Fruit fly (Drosophila melanogaster) whole organism, embryonic: Measurements from ENCODE around the gene ND-39.

ENCODE experiments used
- ATbp ChIP-seq: fragments of 200-800 bp; sonication (Bioruptor generic); optimal IDR thresholded peaks from 2 replicates; lab custom pipeline; 2017; ENCODE audit warnings: missing biosample characterization, mild to moderate bottlenecking, missing genetic modification characterization, missing genetic modification reagents
- Ada2b ChIP-seq: fragments of 200-800 bp; sonication (Bioruptor generic); IDR thresholded peaks from 2 replicates; pipeline ENCODE4 v1.3.6; 2022; ENCODE audit warnings: missing biosample characterization, missing genetic modification characterization
- Asciz ChIP-seq: fragments of 200-800 bp; sonication (Bioruptor generic); optimal IDR thresholded peaks from 2 replicates; lab custom pipeline; 2017; ENCODE audit warnings: missing biosample characterization, mild to moderate bottlenecking, missing genetic modification characterization, missing genetic modification reagents
- Atf-2 ChIP-seq: fragments of 200-800 bp; sonication (Bioruptor generic); optimal IDR thresholded peaks from 2 replicates; lab custom pipeline; 2016; ENCODE audit warnings: missing biosample characterization, missing genetic modification characterization
- BtbVII ChIP-seq: fragments of 200-800 bp; sonication (Bioruptor generic); optimal IDR thresholded peaks from 3 replicates; lab custom pipeline; 2017; ENCODE audit warnings: missing biosample characterization, mild to moderate bottlenecking, missing genetic modification characterization
- CG10267 ChIP-seq: fragments of 200-800 bp; sonication (Bioruptor generic); optimal IDR thresholded peaks from 2 replicates; lab custom pipeline; 2018; ENCODE audit warnings: missing biosample characterization, mild to moderate bottlenecking, missing genetic modification characterization, moderate library complexity
- CG10366 ChIP-seq: fragments of 200-800 bp; sonication (Bioruptor generic); IDR thresholded peaks from 2 replicates; pipeline ENCODE4 v1.3.6; 2022; ENCODE audit warnings: missing biosample characterization, missing genetic modification characterization
- CG11456 ChIP-seq: fragments of 200-800 bp; sonication (Bioruptor generic); IDR thresholded peaks from 3 replicates; pipeline ENCODE4 v1.3.6; 2022; ENCODE audit warnings: missing biosample characterization, missing genetic modification characterization
- CG1233 ChIP-seq: fragments of 200-800 bp; sonication (Bioruptor generic); optimal IDR thresholded peaks from 4 replicates; lab custom pipeline; 2018; ENCODE audit warnings: missing biosample characterization, mild to moderate bottlenecking, missing genetic modification characterization
- CG12744 ChIP-seq: fragments of 200-800 bp; sonication (Bioruptor generic); optimal IDR thresholded peaks from 2 replicates; lab custom pipeline; 2016; ENCODE audit warnings: missing biosample characterization, missing genetic modification characterization
- CG13624 ChIP-seq: fragments of 200-800 bp; sonication (Bioruptor generic); optimal IDR thresholded peaks from 2 replicates; lab custom pipeline; 2016; ENCODE audit warnings: missing biosample characterization, missing genetic modification characterization
- CG13775 ChIP-seq: fragments of 200-800 bp; sonication (Bioruptor generic); optimal IDR thresholded peaks from 3 replicates; lab custom pipeline; 2017; ENCODE audit warnings: missing biosample characterization, mild to moderate bottlenecking, missing genetic modification characterization
- CG14050 ChIP-seq: fragments of 200-800 bp; sonication (Bioruptor generic); IDR thresholded peaks from 3 replicates; pipeline ENCODE4 v1.3.6; 2022; ENCODE audit warnings: missing biosample characterization, missing genetic modification characterization
- CG15696 ChIP-seq: fragments of 200-800 bp; sonication (Bioruptor generic); optimal IDR thresholded peaks from 2 replicates; lab custom pipeline; 2019; ENCODE audit warnings: missing biosample characterization, mild to moderate bottlenecking, missing genetic modification characterization, moderate library complexity
- CG1602 ChIP-seq: fragments of 200-800 bp; sonication (Bioruptor generic); optimal IDR thresholded peaks from 3 replicates; lab custom pipeline; 2016; ENCODE audit warnings: missing biosample characterization, missing genetic modification characterization
- CG16813 ChIP-seq: fragments of 200-800 bp; sonication (Bioruptor generic); IDR thresholded peaks from 3 replicates; pipeline ENCODE4 v1.3.6; 2022; ENCODE audit warnings: missing biosample characterization, missing genetic modification characterization; ENCODE audit not compliant: partially characterized antibody
- CG32532 ChIP-seq: fragments of 200-800 bp; sonication (Bioruptor generic); IDR thresholded peaks from 2 replicates; pipeline ENCODE4 v1.3.6; 2022; ENCODE audit warnings: missing biosample characterization, missing genetic modification characterization
- CG3407 ChIP-seq: fragments of 200-800 bp; sonication (Bioruptor generic); optimal IDR thresholded peaks from 2 replicates; lab custom pipeline; 2018; ENCODE audit warnings: missing biosample characterization, mild to moderate bottlenecking, missing genetic modification characterization
- CG4424 ChIP-seq: fragments of 200-800 bp; sonication (Bioruptor generic); optimal IDR thresholded peaks from 3 replicates; lab custom pipeline; 2016; ENCODE audit warnings: missing biosample characterization, missing genetic modification characterization
- CG6654 ChIP-seq: fragments of 200-800 bp; sonication (Bioruptor generic); optimal IDR thresholded peaks from 2 replicates; lab custom pipeline; 2017; ENCODE audit warnings: missing biosample characterization, mild to moderate bottlenecking, missing genetic modification characterization
- CG6683 ChIP-seq: fragments of 200-800 bp; sonication (Bioruptor generic); optimal IDR thresholded peaks from 2 replicates; lab custom pipeline; 2017; ENCODE audit warnings: missing biosample characterization, mild to moderate bottlenecking, missing genetic modification characterization, missing genetic modification reagents
- CG6854 ChIP-seq: fragments of 200-800 bp; sonication (Bioruptor generic); optimal IDR thresholded peaks from 3 replicates; lab custom pipeline; 2017; ENCODE audit warnings: missing biosample characterization, mild to moderate bottlenecking, missing genetic modification characterization
- CG7963 ChIP-seq: fragments of 200-800 bp; sonication (Bioruptor generic); IDR thresholded peaks from 3 replicates; pipeline ENCODE4 v1.3.6; 2022; ENCODE audit warnings: missing biosample characterization, missing genetic modification characterization; ENCODE audit not compliant: partially characterized antibody
- CG8281 ChIP-seq: fragments of 200-800 bp; sonication (Bioruptor generic); optimal IDR thresholded peaks from 2 replicates; lab custom pipeline; 2018; ENCODE audit warnings: missing biosample characterization, mild to moderate bottlenecking, missing genetic modification characterization, moderate library complexity
- CG9215 ChIP-seq: fragments of 200-800 bp; sonication (Bioruptor generic); IDR thresholded peaks from 2 replicates; pipeline ENCODE4 v1.3.6; 2022; ENCODE audit warnings: missing biosample characterization, missing genetic modification characterization
- D ChIP-seq, 2 experiments: fragments of 200-800 bp in 1 of 2; fragments of >200 bp in 1 of 2; sonication (Bioruptor generic) in 1 of 2; optimal IDR thresholded peaks; 2 replicates in 1 of 2; 3 replicates in 1 of 2; lab custom pipeline; 2017; ENCODE audit warnings: mild to moderate bottlenecking in 1 of 2, missing biosample characterization in 1 of 2, missing genetic modification characterization in 1 of 2, missing genetic modification reagents in 1 of 2
- ERR ChIP-seq: fragments of 200-800 bp; sonication (Bioruptor generic); optimal IDR thresholded peaks from 2 replicates; lab custom pipeline; 2016; ENCODE audit warnings: missing biosample characterization, missing genetic modification characterization
- Ets97D ChIP-seq: fragments of 200-800 bp; sonication (Bioruptor generic); optimal IDR thresholded peaks from 3 replicates; lab custom pipeline; 2016; ENCODE audit warnings: missing biosample characterization, missing genetic modification characterization
- Gsc ChIP-seq: fragments of 200-800 bp; sonication (Bioruptor generic); IDR thresholded peaks from 2 replicates; pipeline ENCODE4 v1.3.6; 2022; ENCODE audit warnings: missing biosample characterization, missing genetic modification characterization
- Lhr ChIP-seq: fragments of 200-800 bp; sonication (Bioruptor generic); optimal IDR thresholded peaks from 3 replicates; lab custom pipeline; 2017; ENCODE audit warnings: mild to moderate bottlenecking, missing biosample characterization, missing genetic modification reagents, missing genetic modification characterization
- NC2α ChIP-seq: fragments of 200-800 bp; sonication (Bioruptor generic); optimal IDR thresholded peaks from 2 replicates; lab custom pipeline; 2016; ENCODE audit warnings: missing biosample characterization, missing genetic modification characterization
- Neu2 ChIP-seq: fragments of 200-800 bp; sonication (Bioruptor generic); optimal IDR thresholded peaks from 3 replicates; lab custom pipeline; 2016; ENCODE audit warnings: missing biosample characterization, missing genetic modification characterization, borderline replicate concordance
- Oaz ChIP-seq: fragments of 200-800 bp; sonication (Bioruptor generic); IDR thresholded peaks from 2 replicates; pipeline ENCODE4 v1.3.6; 2022; ENCODE audit warnings: missing biosample characterization, missing genetic modification characterization
- Tbp ChIP-seq: fragments of >200 bp; optimal IDR thresholded peaks from 2 replicates; lab custom pipeline; 2018; ENCODE audit warnings: missing biosample characterization, missing genetic modification characterization
- al ChIP-seq: fragments of 200-800 bp; sonication (Bioruptor generic); IDR thresholded peaks from 2 replicates; pipeline ENCODE4 v1.3.6; 2022; ENCODE audit warnings: missing biosample characterization, missing genetic modification characterization
- aop ChIP-seq: fragments of 200-800 bp; sonication (Bioruptor generic); IDR thresholded peaks from 2 replicates; pipeline ENCODE4 v1.3.6; 2022; ENCODE audit warnings: missing biosample characterization, missing genetic modification characterization
- az2 ChIP-seq: fragments of 200-800 bp; sonication (Bioruptor generic); optimal IDR thresholded peaks from 3 replicates; lab custom pipeline; 2016; ENCODE audit warnings: missing biosample characterization, missing genetic modification characterization
- chinmo ChIP-seq: fragments of 200-800 bp; sonication (Bioruptor generic); IDR thresholded peaks from 4 replicates; pipeline ENCODE4 v1.3.6; 2022; ENCODE audit warnings: missing biosample characterization, missing genetic modification characterization; ENCODE audit not compliant: partially characterized antibody
- emc ChIP-seq: fragments of 200-800 bp; sonication (Bioruptor generic); optimal IDR thresholded peaks from 2 replicates; lab custom pipeline; 2016; ENCODE audit warnings: missing biosample characterization, missing genetic modification characterization
- gcm2 ChIP-seq: fragments of 200-800 bp; sonication (Bioruptor generic); optimal IDR thresholded peaks from 2 replicates; lab custom pipeline; 2016; ENCODE audit warnings: missing biosample characterization, missing genetic modification characterization
- grn ChIP-seq: fragments of 200-800 bp; sonication (Bioruptor generic); optimal IDR thresholded peaks from 3 replicates; lab custom pipeline; 2017; ENCODE audit warnings: missing biosample characterization, missing genetic modification characterization
- jigr1 ChIP-seq: fragments of 200-800 bp; sonication (Bioruptor generic); IDR thresholded peaks from 3 replicates; pipeline ENCODE4 v1.3.6; 2022; ENCODE audit warnings: missing biosample characterization, missing genetic modification characterization
- lilli ChIP-seq: fragments of 200-800 bp; sonication (Bioruptor generic); optimal IDR thresholded peaks from 3 replicates; lab custom pipeline; 2016; ENCODE audit warnings: missing biosample characterization, missing genetic modification characterization
- onecut ChIP-seq: fragments of 200-800 bp; sonication (Bioruptor generic); IDR thresholded peaks from 2 replicates; pipeline ENCODE4 v1.3.6; 2022; ENCODE audit warnings: missing biosample characterization, missing genetic modification characterization
- pros ChIP-seq: fragments of 200-800 bp; sonication (Bioruptor generic); optimal IDR thresholded peaks from 3 replicates; lab custom pipeline; 2019; ENCODE audit warnings: missing biosample characterization, mild to moderate bottlenecking, missing genetic modification characterization, moderate library complexity
- ro ChIP-seq: fragments of 200-800 bp; sonication (Bioruptor generic); IDR thresholded peaks from 2 replicates; pipeline ENCODE4 v1.3.6; 2022; ENCODE audit warnings: missing biosample characterization, missing genetic modification characterization
- ssp ChIP-seq: fragments of 200-800 bp; sonication (Bioruptor generic); IDR thresholded peaks from 2 replicates; pipeline ENCODE4 v1.3.6; 2022; ENCODE audit warnings: missing biosample characterization, missing genetic modification characterization
- tin ChIP-seq: fragments of 200-800 bp; sonication (Bioruptor generic); optimal IDR thresholded peaks from 3 replicates; lab custom pipeline; 2016; ENCODE audit warnings: missing biosample characterization, missing genetic modification characterization
- trh ChIP-seq: fragments of 200-800 bp; sonication (Bioruptor generic); optimal IDR thresholded peaks from 2 replicates; lab custom pipeline; 2016; ENCODE audit warnings: missing biosample characterization, missing genetic modification characterization
- zen ChIP-seq: fragments of 200-800 bp; sonication (Bioruptor generic); optimal IDR thresholded peaks from 3 replicates; lab custom pipeline; 2018; ENCODE audit warnings: missing biosample characterization, mild to moderate bottlenecking, missing genetic modification characterization, moderate library complexity
- zfh1 ChIP-seq: fragments of 200-800 bp; sonication (Bioruptor generic); IDR thresholded peaks from 3 replicates; pipeline ENCODE4 v1.3.6; 2022; ENCODE audit warnings: missing biosample characterization, missing genetic modification characterization

ND-39 gene

dm6 chr3L:20470991-20471498 lies 20.8 kb upstream of the ND-39 start (continued):
- TF ChIP-seq az2 (peak; percentile 45), CG10366 (GFP tag; lab: Robert Waterston, UW) (peak; percentile 43; the same call in 1 of the 2 replicates), CG13624 (GFP tag; lab: Kevin White, UChicago) (no peak), lilli (peak; percentile 0), NC2α (GFP tag; lab: Kevin White, UChicago) (no peak), Gsc (GFP tag; lab: Robert Waterston, UW) (no peak), CG11456 (GFP tag; lab: Robert Waterston, UW) (no peak), CG7963 (GFP tag; lab: Robert Waterston, UW) (no peak), Ets97D (GFP tag; lab: Kevin White, UChicago) (no peak), ATbp (GFP tag; lab: Kevin White, UChicago) (peak; percentile 62), chinmo (peak; percentile 84), CG13775 (GFP tag; lab: Kevin White, UChicago) (peak; percentile 34), ro (GFP tag; lab: Robert Waterston, UW) (no peak), zfh1 (peak; percentile 65; the same call in 1 of the 3 replicates), zen (tag; lab: Kevin White, UChicago) (no peak), Neu2 (no peak), CG1602 (GFP tag; lab: Kevin White, UChicago) (peak; percentile 8), ERR (GFP tag; lab: Kevin White, UChicago) (no peak), tin (GFP tag; lab: Kevin White, UChicago) (peak; percentile 48), CG9215 (no peak), al (GFP tag; lab: Robert Waterston, UW) (no peak), CG6854 (GFP tag; lab: Kevin White, UChicago) (no peak), CG14050 (GFP tag; lab: Robert Waterston, UW) (peak; percentile 58), D (optimal IDR thresholded peaks at IDR 0.05; lab: Kevin White, UChicago) (no peak), D (GFP tag; optimal IDR thresholded peaks at IDR 0.05; lab: Kevin White, UChicago) (peak; percentile 32), onecut (GFP tag; lab: Robert Waterston, UW) (0 out of 2 replicates have a peak, but pooled peaks have one; percentile 3), CG8281 (tag; lab: Kevin White, UChicago) (peak; percentile 19), Ada2b (GFP tag; lab: Robert Waterston, UW) (peak; percentile 68), CG4424 (peak; percentile 19), ssp (GFP tag; lab: Robert Waterston, UW) (peak; percentile 20; the same call in 1 of the 2 replicates), CG10267 (peak; percentile 30), CG6683 (GFP tag; lab: Kevin White, UChicago) (no peak), gcm2 (no peak), jigr1 (GFP tag; lab: Robert Waterston, UW) (no peak), CG1233 (GFP tag; lab: Kevin White, UChicago) (peak; percentile 19), trh (GFP tag; lab: Kevin White, UChicago) (no peak), pros (GFP tag; lab: Kevin White, UChicago) (no peak), Atf-2 (no peak), CG15696 (tag; lab: Kevin White, UChicago) (no peak), emc (GFP tag; lab: Kevin White, UChicago) (no peak), BtbVII (peak; percentile 58), Asciz (peak; percentile 76), aop (GFP tag; lab: Robert Waterston, UW) (no peak), CG12744 (GFP tag; lab: Kevin White, UChicago) (no peak), CG16813 (GFP tag; lab: Robert Waterston, UW) (no peak), Tbp (GFP tag; lab: Kevin White, UChicago) (no peak), CG6654 (GFP tag; lab: Kevin White, UChicago) (peak; percentile 15), Lhr (no peak), CG3407 (GFP tag; lab: Kevin White, UChicago) (peak; percentile 21), grn (GFP tag; lab: Kevin White, UChicago) (peak; percentile 83), Oaz (GFP tag; lab: Robert Waterston, UW) (peak; percentile 58), CG32532 (GFP tag; lab: Robert Waterston, UW) (peak; percentile 27; the same call in 1 of the 2 replicates)
